Worm (Caenorhabditis elegans) whole organism, late embryonic: ENCODE data around the gene pqn-41.

ENCODE experiments used
- C08G9.2 ChIP-seq: sonication (generic microtip); optimal IDR thresholded peaks from 2 replicates; lab custom pipeline; 2016; ENCODE audit warnings: mild to moderate bottlenecking, missing genetic modification characterization, moderate library complexity, missing compliant biosample characterization
- C38D4.7 ChIP-seq: fragments of 200-800 bp; sonication (Bioruptor generic); optimal IDR thresholded peaks from 2 replicates; lab custom pipeline; 2018; ENCODE audit warnings: mild to moderate bottlenecking, missing genetic modification characterization, moderate library complexity, missing compliant biosample characterization
- K02D7.2 ChIP-seq: sonication (generic microtip); optimal IDR thresholded peaks from 2 replicates; lab custom pipeline; 2017; ENCODE audit warnings: mild to moderate bottlenecking, missing genetic modification characterization, missing compliant biosample characterization
- K09A11.1 ChIP-seq: sonication (generic microtip); optimal IDR thresholded peaks from 2 replicates; lab custom pipeline; 2017; ENCODE audit warnings: antibody characterized with exemption, mild to moderate bottlenecking, missing genetic modification characterization, missing compliant biosample characterization; ENCODE audit not compliant: insufficient read depth
- Y22D7AL.16 ChIP-seq: sonication (generic microtip); optimal IDR thresholded peaks from 2 replicates; lab custom pipeline; 2016; ENCODE audit warnings: missing genetic modification characterization, missing compliant biosample characterization
- ahr-1 ChIP-seq: sonication (generic microtip); optimal IDR thresholded peaks from 2 replicates; lab custom pipeline; 2016; ENCODE audit warnings: missing genetic modification characterization, missing compliant biosample characterization
- ama-1 ChIP-seq: fragments of 150-350 bp; optimal IDR thresholded peaks from 2 replicates; lab custom pipeline; 2014
- ceh-14 ChIP-seq: sonication (generic microtip); optimal IDR thresholded peaks from 2 replicates; lab custom pipeline; 2016; ENCODE audit warnings: missing genotype, missing genetic modification characterization, missing compliant biosample characterization
- ceh-19 ChIP-seq: fragments of 200-800 bp; sonication (Bioruptor generic); optimal IDR thresholded peaks from 2 replicates; lab custom pipeline; 2018; ENCODE audit warnings: mild to moderate bottlenecking, missing genetic modification characterization, missing compliant biosample characterization
- ceh-2 ChIP-seq: sonication (generic microtip); optimal IDR thresholded peaks from 2 replicates; lab custom pipeline; 2016; ENCODE audit warnings: missing genotype, missing genetic modification characterization, missing compliant biosample characterization
- ceh-24 ChIP-seq: sonication (generic microtip); optimal IDR thresholded peaks from 2 replicates; lab custom pipeline; 2016; ENCODE audit warnings: mild to moderate bottlenecking, missing genetic modification characterization, missing compliant biosample characterization
- ceh-31 ChIP-seq: sonication (generic microtip); optimal IDR thresholded peaks from 2 replicates; lab custom pipeline; 2016; ENCODE audit warnings: missing genetic modification characterization, missing compliant biosample characterization
- ceh-45 ChIP-seq: fragments of 200-800 bp; sonication (Bioruptor generic); IDR thresholded peaks from 2 replicates; pipeline ENCODE4 v1.3.6; 2022; ENCODE audit warnings: missing genetic modification reagents, missing genetic modification characterization, missing compliant biosample characterization
- ceh-48 ChIP-seq: sonication (generic microtip); optimal IDR thresholded peaks from 2 replicates; lab custom pipeline; 2016; ENCODE audit warnings: missing genetic modification characterization, inconsistent platforms, missing compliant biosample characterization
- dve-1 ChIP-seq: sonication (generic microtip); optimal IDR thresholded peaks from 2 replicates; lab custom pipeline; 2017; ENCODE audit warnings: antibody characterized with exemption, mild to moderate bottlenecking, missing genetic modification characterization, missing compliant biosample characterization
- eyg-1 ChIP-seq: sonication (generic microtip); optimal IDR thresholded peaks from 2 replicates; lab custom pipeline; 2016; ENCODE audit warnings: missing genotype, missing genetic modification characterization, missing compliant biosample characterization
- hlh-15 ChIP-seq: sonication (generic microtip); optimal IDR thresholded peaks from 2 replicates; lab custom pipeline; 2016; ENCODE audit warnings: missing genetic modification characterization, missing compliant biosample characterization
- hlh-8 ChIP-seq: sonication (generic microtip); optimal IDR thresholded peaks from 2 replicates; lab custom pipeline; 2016; ENCODE audit warnings: missing genotype, missing genetic modification characterization, missing compliant biosample characterization
- lim-6 ChIP-seq: sonication (generic microtip); optimal IDR thresholded peaks from 2 replicates; lab custom pipeline; 2016; ENCODE audit warnings: missing genetic modification characterization, missing compliant biosample characterization
- lin-11 ChIP-seq: fragments of 200-800 bp; sonication (Bioruptor generic); optimal IDR thresholded peaks from 2 replicates; lab custom pipeline; 2018; ENCODE audit warnings: mild to moderate bottlenecking, missing genetic modification characterization, missing compliant biosample characterization
- madf-2 ChIP-seq: sonication (generic microtip); optimal IDR thresholded peaks from 2 replicates; lab custom pipeline; 2017; ENCODE audit warnings: missing genetic modification characterization, missing compliant biosample characterization
- nhr-11 ChIP-seq: fragments of 150-350 bp; optimal IDR thresholded peaks from 2 replicates; lab custom pipeline; 2014; ENCODE audit warnings: missing biosample characterization, missing genetic modification characterization
- odd-2 ChIP-seq: sonication (generic microtip); optimal IDR thresholded peaks from 2 replicates; lab custom pipeline; 2017; ENCODE audit warnings: antibody characterized with exemption, mild to moderate bottlenecking, missing genetic modification characterization, missing compliant biosample characterization
- pha-4 ChIP-seq: fragments of 150-350 bp; optimal IDR thresholded peaks from 2 replicates; lab custom pipeline; 2018; ENCODE audit warnings: missing biosample characterization, missing genetic modification reagents, missing genetic modification characterization
- pqm-1 ChIP-seq: sonication (generic microtip); optimal IDR thresholded peaks from 2 replicates; lab custom pipeline; 2016; ENCODE audit warnings: missing genetic modification characterization, missing compliant biosample characterization
- rnt-1 ChIP-seq: sonication (generic microtip); optimal IDR thresholded peaks from 2 replicates; lab custom pipeline; 2016; ENCODE audit warnings: missing genetic modification characterization, missing compliant biosample characterization
- sdc-2 ChIP-seq: sonication (generic microtip); optimal IDR thresholded peaks from 2 replicates; lab custom pipeline; 2016; ENCODE audit warnings: missing genotype, missing genetic modification characterization, missing compliant biosample characterization
- tbx-2 ChIP-seq: sonication (generic microtip); optimal IDR thresholded peaks from 2 replicates; lab custom pipeline; 2016; ENCODE audit warnings: missing genetic modification characterization, missing compliant biosample characterization
- tbx-7 ChIP-seq: sonication (generic microtip); optimal IDR thresholded peaks from 2 replicates; lab custom pipeline; 2016; ENCODE audit warnings: missing genotype, missing genetic modification characterization, missing compliant biosample characterization
- ttx-3 ChIP-seq: sonication (generic microtip); optimal IDR thresholded peaks from 2 replicates; lab custom pipeline; 2016; ENCODE audit warnings: missing genetic modification reagents, missing genetic modification characterization, missing compliant biosample characterization
- unc-3 ChIP-seq, 2 experiments: fragments of 200-800 bp in 1 of 2; sonication (Bioruptor generic) in 1 of 2; sonication (generic microtip) in 1 of 2; conservative IDR thresholded peaks in 1 of 2; optimal IDR thresholded peaks in 1 of 2; 2 replicates each; pipeline versions ENCODE4 v1.3.6 to Lab custom; 2016 to 2022; ENCODE audit warnings: missing compliant biosample characterization in 2 of 2, missing genetic modification characterization in 2 of 2, missing genetic modification reagents in 1 of 2
- unc-86 ChIP-seq: sonication (generic microtip); optimal IDR thresholded peaks from 2 replicates; lab custom pipeline; 2016; ENCODE audit warnings: missing genetic modification characterization, missing compliant biosample characterization
- ztf-16 ChIP-seq: sonication (generic microtip); optimal IDR thresholded peaks from 2 replicates; lab custom pipeline; 2017; ENCODE audit warnings: missing genetic modification characterization, missing compliant biosample characterization

The pqn-41 gene

ce11 chrIII:1859532-1859931 is 46.2 kb upstream of the pqn-41 start, which contains the start of gene ddp-1 (continued):
- TF ChIP-seq sdc-2 (tag; lab: Kevin White, UChicago) (peak; percentile 28), tbx-2 (tag; lab: Kevin White, UChicago) (peak; percentile 77), dve-1 (tag; lab: Kevin White, UChicago) (peak; percentile 72), pqm-1 (tag; lab: Kevin White, UChicago) (peak; percentile 16), ceh-2 (tag; lab: Kevin White, UChicago) (peak; percentile 65), ceh-19 (peak; percentile 69), Y22D7AL.16 (tag; lab: Kevin White, UChicago) (peak; percentile 68), C08G9.2 (tag; lab: Kevin White, UChicago) (peak; percentile 36), ahr-1 (tag; lab: Kevin White, UChicago) (no peak), ceh-24 (tag; lab: Kevin White, UChicago) (peak; percentile 61), ttx-3 (tag; lab: Kevin White, UChicago) (peak; percentile 77), C38D4.7 (GFP tag; lab: Kevin White, UChicago) (peak; percentile 68), madf-2 (tag; lab: Kevin White, UChicago) (peak; percentile 78), lin-11 (tag; lab: Kevin White, UChicago) (peak; percentile 47), unc-3 (GFP tag; conservative IDR thresholded peaks at IDR 0.05; lab: Robert Waterston, UW) (peak; percentile 81), unc-3 (tag; optimal IDR thresholded peaks at IDR 0.05; lab: Kevin White, UChicago) (peak; percentile 51), K09A11.1 (tag; lab: Kevin White, UChicago) (peak; percentile 71), nhr-11 (tag; lab: Kevin White, UChicago) (no peak), ztf-16 (tag; lab: Kevin White, UChicago) (peak; percentile 80), tbx-7 (tag; lab: Kevin White, UChicago) (no peak), ceh-45 (GFP tag; lab: Robert Waterston, UW) (peak; percentile 71; the same call in 1 of the 2 replicates), hlh-15 (peak; percentile 59), eyg-1 (tag; lab: Kevin White, UChicago) (peak; percentile 26), ceh-48 (tag; lab: Kevin White, UChicago) (peak; percentile 60), odd-2 (tag; lab: Kevin White, UChicago) (no peak), ceh-14 (tag; lab: Kevin White, UChicago) (peak; percentile 94), lim-6 (tag; lab: Kevin White, UChicago) (peak; percentile 15), unc-86 (tag; lab: Kevin White, UChicago) (peak; percentile 77)
- TF ChIP-seq, all 69 proteins: peak for 46

DNA sequence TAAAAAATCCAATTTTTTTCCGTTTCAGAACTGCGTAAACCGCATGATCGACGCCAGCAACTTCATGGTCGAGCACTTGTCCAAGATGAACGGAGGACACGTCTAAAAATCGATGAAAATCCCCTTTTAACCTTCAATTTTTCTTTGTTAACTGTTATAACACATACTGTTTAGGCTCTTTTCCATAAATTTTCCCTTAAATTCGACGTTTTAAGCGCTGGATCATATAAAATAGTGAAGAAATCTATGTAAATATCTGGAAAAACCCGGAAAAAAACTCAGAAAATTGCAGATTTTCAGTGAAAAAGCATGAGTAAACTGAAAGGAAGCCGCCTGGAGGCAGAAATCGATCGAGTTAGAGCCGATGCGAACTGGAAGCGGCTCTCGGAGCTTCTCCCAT is 45.6 kb upstream of the pqn-41 start, which contains the start of gene ttc-7:
TSS of gene ttc-7 (plus strand) at position 301 of the 400 bp plus-strand sequence.
- TF ChIP-seq rnt-1 (tag; lab: Kevin White, UChicago) = no peak
- TF ChIP-seq odd-2 (tag; lab: Kevin White, UChicago) = no peak
- no peak for TF ChIP-seq C08G9.2 (tag; lab: Kevin White, UChicago)
- TF ChIP-seq unc-86 (tag; lab: Kevin White, UChicago) = no peak
- TF ChIP-seq hlh-8 (tag; lab: Kevin White, UChicago) = no peak
- TF ChIP-seq ama-1 = no peak
- no peak for TF ChIP-seq pha-4 (tag; lab: Kevin White, UChicago)
- no peak for TF ChIP-seq ceh-31
- TF ChIP-seq madf-2 (tag; lab: Kevin White, UChicago) = no peak

DNA sequence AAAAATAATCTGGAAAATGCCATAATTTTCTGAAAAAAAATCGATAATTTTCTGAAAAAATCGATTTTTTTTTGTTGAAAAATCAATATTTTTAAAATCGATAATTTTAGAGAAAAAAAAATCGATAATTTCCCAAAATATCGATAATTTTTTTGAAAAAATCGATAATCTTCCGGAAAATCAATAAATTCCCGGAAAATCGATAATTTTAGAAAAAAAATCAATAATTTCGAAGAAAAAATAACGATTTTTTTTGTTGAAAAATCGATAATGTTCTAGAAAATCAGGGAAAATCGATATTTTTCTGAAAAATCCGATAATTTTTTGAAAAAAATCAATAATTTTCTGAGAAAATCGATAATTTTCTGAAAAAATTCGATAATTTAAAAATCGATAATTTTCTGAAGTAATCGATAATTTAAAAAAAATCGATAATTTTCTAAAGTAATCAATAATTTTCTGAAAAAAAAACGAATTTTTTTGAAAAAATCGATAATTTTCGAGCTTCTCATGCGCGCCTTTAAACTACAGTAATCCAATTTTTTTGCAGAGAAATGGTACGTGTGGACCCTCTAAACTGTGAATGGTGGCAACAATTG is 29.4 kb upstream of the pqn-41 start:
- no peak for TF ChIP-seq ztf-16 (tag; lab: Kevin White, UChicago)
- TF ChIP-seq ceh-48 (tag; lab: Kevin White, UChicago) = peak; percentile 87

DNA sequence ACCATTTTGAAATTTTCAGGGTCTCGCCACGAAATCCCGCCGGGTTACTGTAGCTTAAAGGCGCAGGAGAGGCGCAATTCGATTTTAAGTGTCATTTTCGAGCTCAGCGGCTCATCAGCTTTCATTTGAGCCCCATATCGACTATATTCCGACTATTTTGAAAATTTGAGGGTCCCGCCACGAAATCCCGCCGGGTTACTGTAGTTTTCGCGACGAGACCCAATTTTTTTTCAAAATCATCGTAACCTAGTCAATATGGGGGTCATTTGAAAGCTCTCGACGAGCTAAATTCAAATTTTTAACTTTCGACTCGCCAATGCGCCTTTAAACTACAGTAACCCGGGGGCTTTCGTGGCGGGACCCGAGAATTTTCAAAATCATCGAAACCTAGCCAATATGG is 28.6 kb upstream of the pqn-41 start:
- TF ChIP-seq K02D7.2 = peak; percentile 5
- no peak for TF ChIP-seq pqm-1 (tag; lab: Kevin White, UChicago)
- TF ChIP-seq ahr-1 (tag; lab: Kevin White, UChicago) = no peak
